Fruit fly (Drosophila melanogaster): ENCODE data around the gene CG44090.

DNA sequence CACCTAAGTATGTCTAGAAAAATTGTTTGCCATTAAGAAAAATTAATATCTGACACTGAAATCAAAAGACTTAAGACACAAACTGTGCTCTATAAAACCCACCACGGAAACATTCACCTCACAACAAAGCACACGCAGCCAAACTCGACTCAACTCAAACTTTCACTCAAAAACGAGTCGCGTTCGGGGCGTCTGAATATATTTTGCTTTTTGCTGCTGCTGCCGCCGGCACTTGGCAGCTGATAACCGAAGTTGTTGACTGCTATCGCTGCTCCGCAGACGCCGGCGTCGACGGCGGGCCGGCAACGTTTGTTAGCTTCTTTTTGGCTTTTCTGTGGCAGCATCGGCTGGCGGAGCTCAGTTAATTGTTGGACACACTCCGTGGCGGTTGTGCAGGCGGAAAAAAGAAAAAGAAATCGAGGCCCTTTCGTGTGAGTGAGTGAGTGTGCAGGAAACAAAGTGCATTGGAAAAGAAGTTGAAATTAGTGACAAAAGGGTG is 8.8 kb downstream of the CG44090 start, which contains the start of gene cysu:
- TF ChIP-seq psq (optimal IDR thresholded peaks at IDR 0.05) (no peak), pan (optimal IDR thresholded peaks at IDR 0.05) (no peak), usp (GFP tag; optimal IDR thresholded peaks at IDR 0.05) (no peak)

Measured in whole organism.